Worm (Caenorhabditis elegans) whole organism, L3 larva: ENCODE data around the gene W02B12.12.

ENCODE experiments used
- ZK546.5 ChIP-seq: sonication (generic microtip); optimal IDR thresholded peaks from 2 replicates; lab custom pipeline; 2017; ENCODE audit warnings: missing biosample characterization, missing genetic modification characterization
- ama-1 ChIP-seq: fragments of 150-350 bp; optimal IDR thresholded peaks from 2 replicates; lab custom pipeline; 2018
- fos-1 ChIP-seq: fragments of 150-350 bp; optimal IDR thresholded peaks from 2 replicates; lab custom pipeline; 2014; ENCODE audit warnings: missing biosample characterization, missing genetic modification characterization
- jun-1 ChIP-seq: fragments of 150-350 bp; optimal IDR thresholded peaks from 2 replicates; lab custom pipeline; 2014; ENCODE audit warnings: missing biosample characterization, missing genetic modification reagents, missing genetic modification characterization
- nhr-12 ChIP-seq: fragments of 150-350 bp; optimal IDR thresholded peaks from 2 replicates; lab custom pipeline; 2014; ENCODE audit warnings: missing biosample characterization, missing genetic modification characterization
- nhr-237 ChIP-seq: fragments of 150-350 bp; optimal IDR thresholded peaks from 2 replicates; lab custom pipeline; 2014; ENCODE audit warnings: missing biosample characterization, missing genetic modification characterization
- nhr-25 ChIP-seq: sonication (generic microtip); optimal IDR thresholded peaks from 2 replicates; lab custom pipeline; 2017; ENCODE audit warnings: missing biosample characterization, missing genetic modification characterization

ce11 chrII:11479076-11479475 lies at the start of gene W02B12.12:
- TF ChIP-seq nhr-237 (tag; lab: Kevin White, UChicago) (no peak), ZK546.5 (tag; lab: Kevin White, UChicago) (no peak), jun-1 (tag; lab: Kevin White, UChicago) (no peak), ama-1 (lab: Kevin White, UChicago) (no peak), nhr-25 (no peak), nhr-12 (no peak), fos-1 (no peak)
